Worm (Caenorhabditis elegans) whole organism, late embryonic: ENCODE data around the gene sdc-1.
A peak's percentile ranks its signal among the peaks of the same experiment; 100 is the strongest.

Source experiments
- C08G9.2 ChIP-seq: sonication (generic microtip); optimal IDR thresholded peaks from 2 replicates; lab custom pipeline; 2016; ENCODE audit warnings: mild to moderate bottlenecking, missing genetic modification characterization, moderate library complexity, missing compliant biosample characterization
- C38D4.7 ChIP-seq: fragments of 200-800 bp; sonication (Bioruptor generic); optimal IDR thresholded peaks from 2 replicates; lab custom pipeline; 2018; ENCODE audit warnings: mild to moderate bottlenecking, missing genetic modification characterization, moderate library complexity, missing compliant biosample characterization
- Y22D7AL.16 ChIP-seq: sonication (generic microtip); optimal IDR thresholded peaks from 2 replicates; lab custom pipeline; 2016; ENCODE audit warnings: missing genetic modification characterization, missing compliant biosample characterization
- ahr-1 ChIP-seq: sonication (generic microtip); optimal IDR thresholded peaks from 2 replicates; lab custom pipeline; 2016; ENCODE audit warnings: missing genetic modification characterization, missing compliant biosample characterization
- ama-1 ChIP-seq: fragments of 150-350 bp; optimal IDR thresholded peaks from 2 replicates; lab custom pipeline; 2014
- ceh-22 ChIP-seq: sonication (generic microtip); optimal IDR thresholded peaks from 2 replicates; lab custom pipeline; 2017; ENCODE audit warnings: missing biosample characterization, missing genetic modification characterization
- ceh-31 ChIP-seq: sonication (generic microtip); optimal IDR thresholded peaks from 2 replicates; lab custom pipeline; 2016; ENCODE audit warnings: missing genetic modification characterization, missing compliant biosample characterization
- ceh-34 ChIP-seq: sonication (generic microtip); optimal IDR thresholded peaks from 2 replicates; lab custom pipeline; 2016; ENCODE audit warnings: mild to moderate bottlenecking, missing genetic modification characterization, missing compliant biosample characterization
- ceh-45 ChIP-seq: fragments of 200-800 bp; sonication (Bioruptor generic); IDR thresholded peaks from 2 replicates; pipeline ENCODE4 v1.3.6; 2022; ENCODE audit warnings: missing genetic modification reagents, missing genetic modification characterization, missing compliant biosample characterization
- ceh-6 ChIP-seq: fragments of 200-800 bp; sonication (Bioruptor generic); optimal IDR thresholded peaks from 2 replicates; lab custom pipeline; 2018; ENCODE audit warnings: mild to moderate bottlenecking, missing genetic modification characterization, missing compliant biosample characterization
- che-1 ChIP-seq: sonication (generic microtip); optimal IDR thresholded peaks from 2 replicates; lab custom pipeline; 2016; ENCODE audit warnings: mild to moderate bottlenecking, missing genetic modification characterization, missing compliant biosample characterization
- dve-1 ChIP-seq: sonication (generic microtip); optimal IDR thresholded peaks from 2 replicates; lab custom pipeline; 2017; ENCODE audit warnings: antibody characterized with exemption, mild to moderate bottlenecking, missing genetic modification characterization, missing compliant biosample characterization
- elt-2 ChIP-seq: sonication (generic microtip); optimal IDR thresholded peaks from 2 replicates; lab custom pipeline; 2016; ENCODE audit warnings: missing genetic modification reagents, missing genetic modification characterization, missing compliant biosample characterization
- ets-4 ChIP-seq: sonication (generic microtip); optimal IDR thresholded peaks from 2 replicates; lab custom pipeline; 2016; ENCODE audit warnings: missing genetic modification characterization, missing compliant biosample characterization
- eyg-1 ChIP-seq: sonication (generic microtip); optimal IDR thresholded peaks from 2 replicates; lab custom pipeline; 2016; ENCODE audit warnings: missing genotype, missing genetic modification characterization, missing compliant biosample characterization
- fax-1 ChIP-seq: sonication (generic microtip); optimal IDR thresholded peaks from 2 replicates; lab custom pipeline; 2016; ENCODE audit warnings: missing genotype, missing genetic modification characterization, missing compliant biosample characterization
- fkh-10 ChIP-seq: fragments of 150-350 bp; optimal IDR thresholded peaks from 2 replicates; lab custom pipeline; 2014; ENCODE audit warnings: missing biosample characterization, missing genetic modification reagents, missing genetic modification characterization
- fkh-6 ChIP-seq: sonication (generic microtip); optimal IDR thresholded peaks from 2 replicates; lab custom pipeline; 2016; ENCODE audit warnings: missing genetic modification characterization, missing compliant biosample characterization
- gmeb-2 ChIP-seq: sonication (generic microtip); optimal IDR thresholded peaks from 2 replicates; lab custom pipeline; 2016; ENCODE audit warnings: missing genetic modification characterization, inconsistent platforms, missing compliant biosample characterization
- hlh-13 ChIP-seq: fragments of 200-800 bp; sonication (Bioruptor generic); optimal IDR thresholded peaks from 2 replicates; lab custom pipeline; 2018; ENCODE audit warnings: mild to moderate bottlenecking, missing genetic modification characterization, missing compliant biosample characterization
- hlh-30 ChIP-seq: sonication (generic microtip); optimal IDR thresholded peaks from 2 replicates; lab custom pipeline; 2017; ENCODE audit warnings: antibody characterized with exemption, missing genetic modification characterization, missing compliant biosample characterization; ENCODE audit not compliant: insufficient read depth
- hlh-6 ChIP-seq: sonication (generic microtip); optimal IDR thresholded peaks from 2 replicates; lab custom pipeline; 2016; ENCODE audit warnings: missing genotype, missing genetic modification characterization, missing compliant biosample characterization
- lin-11 ChIP-seq: fragments of 200-800 bp; sonication (Bioruptor generic); optimal IDR thresholded peaks from 2 replicates; lab custom pipeline; 2018; ENCODE audit warnings: mild to moderate bottlenecking, missing genetic modification characterization, missing compliant biosample characterization
- madf-2 ChIP-seq: sonication (generic microtip); optimal IDR thresholded peaks from 2 replicates; lab custom pipeline; 2017; ENCODE audit warnings: missing genetic modification characterization, missing compliant biosample characterization
- mec-3 ChIP-seq: sonication (generic microtip); optimal IDR thresholded peaks from 2 replicates; lab custom pipeline; 2016; ENCODE audit warnings: borderline replicate concordance, missing genetic modification characterization, missing compliant biosample characterization
- nfya-1 ChIP-seq: sonication (generic microtip); optimal IDR thresholded peaks from 2 replicates; lab custom pipeline; 2017; ENCODE audit warnings: missing genetic modification characterization, mild to moderate bottlenecking, missing compliant biosample characterization, antibody characterized with exemption, moderate library complexity
- odd-2 ChIP-seq: sonication (generic microtip); optimal IDR thresholded peaks from 2 replicates; lab custom pipeline; 2017; ENCODE audit warnings: antibody characterized with exemption, mild to moderate bottlenecking, missing genetic modification characterization, missing compliant biosample characterization
- pag-3 ChIP-seq: sonication (generic microtip); optimal IDR thresholded peaks from 2 replicates; lab custom pipeline; 2016; ENCODE audit warnings: missing compliant biosample characterization, missing genetic modification characterization, borderline replicate concordance
- pat-9 ChIP-seq: fragments of 200-800 bp; sonication (Bioruptor generic); optimal IDR thresholded peaks from 2 replicates; lab custom pipeline; 2018; ENCODE audit warnings: mild to moderate bottlenecking, missing genetic modification characterization, moderate library complexity, missing compliant biosample characterization
- pax-1 ChIP-seq: fragments of 150-350 bp; optimal IDR thresholded peaks from 2 replicates; lab custom pipeline; 2014; ENCODE audit warnings: missing biosample characterization, missing genetic modification characterization
- pha-2 ChIP-seq: sonication (generic microtip); optimal IDR thresholded peaks from 2 replicates; lab custom pipeline; 2017; ENCODE audit warnings: mild to moderate bottlenecking, missing genetic modification characterization, missing compliant biosample characterization
- pqm-1 ChIP-seq: sonication (generic microtip); optimal IDR thresholded peaks from 2 replicates; lab custom pipeline; 2016; ENCODE audit warnings: missing genetic modification characterization, missing compliant biosample characterization
- pros-1 ChIP-seq: fragments of 150-350 bp; optimal IDR thresholded peaks from 2 replicates; lab custom pipeline; 2014; ENCODE audit warnings: missing biosample characterization, missing genetic modification reagents, missing genetic modification characterization
- rnt-1 ChIP-seq: sonication (generic microtip); optimal IDR thresholded peaks from 2 replicates; lab custom pipeline; 2016; ENCODE audit warnings: missing genetic modification characterization, missing compliant biosample characterization
- sdc-2 ChIP-seq: sonication (generic microtip); optimal IDR thresholded peaks from 2 replicates; lab custom pipeline; 2016; ENCODE audit warnings: missing genotype, missing genetic modification characterization, missing compliant biosample characterization
- sox-4 ChIP-seq: sonication (generic microtip); optimal IDR thresholded peaks from 2 replicates; lab custom pipeline; 2017; ENCODE audit warnings: mild to moderate bottlenecking, missing genetic modification characterization, inconsistent platforms, missing compliant biosample characterization
- syd-9 ChIP-seq: sonication (generic microtip); optimal IDR thresholded peaks from 2 replicates; lab custom pipeline; 2016; ENCODE audit warnings: mild to moderate bottlenecking, missing genetic modification characterization, moderate library complexity, missing compliant biosample characterization
- tbx-2 ChIP-seq: sonication (generic microtip); optimal IDR thresholded peaks from 2 replicates; lab custom pipeline; 2016; ENCODE audit warnings: missing genetic modification characterization, missing compliant biosample characterization
- tbx-7 ChIP-seq: sonication (generic microtip); optimal IDR thresholded peaks from 2 replicates; lab custom pipeline; 2016; ENCODE audit warnings: missing genotype, missing genetic modification characterization, missing compliant biosample characterization
- ttx-3 ChIP-seq: sonication (generic microtip); optimal IDR thresholded peaks from 2 replicates; lab custom pipeline; 2016; ENCODE audit warnings: missing genetic modification reagents, missing genetic modification characterization, missing compliant biosample characterization
- unc-3 ChIP-seq, 2 experiments: fragments of 200-800 bp in 1 of 2; sonication (Bioruptor generic) in 1 of 2; sonication (generic microtip) in 1 of 2; conservative IDR thresholded peaks in 1 of 2; optimal IDR thresholded peaks in 1 of 2; 2 replicates each; pipeline versions ENCODE4 v1.3.6 to Lab custom; 2016 to 2022; ENCODE audit warnings: missing compliant biosample characterization in 2 of 2, missing genetic modification characterization in 2 of 2, missing genetic modification reagents in 1 of 2
- unc-42 ChIP-seq: sonication (generic microtip); optimal IDR thresholded peaks from 2 replicates; lab custom pipeline; 2016; ENCODE audit warnings: missing genotype, missing genetic modification characterization, missing compliant biosample characterization
- unc-55 ChIP-seq: sonication (generic microtip); optimal IDR thresholded peaks from 2 replicates; lab custom pipeline; 2017; ENCODE audit warnings: missing biosample characterization, missing genetic modification reagents, missing genetic modification characterization
- zip-5 ChIP-seq: sonication (generic microtip); optimal IDR thresholded peaks from 2 replicates; lab custom pipeline; 2016; ENCODE audit warnings: missing genetic modification characterization, missing compliant biosample characterization

sdc-1 gene

ce11 chrX:16290536-16290935 is 15.0 kb downstream of the sdc-1 start:
- TF ChIP-seq C38D4.7 (GFP tag; lab: Kevin White, UChicago) (no peak), lin-11 (tag; lab: Kevin White, UChicago) (no peak), ceh-22 (tag; lab: Kevin White, UChicago) (no peak), dve-1 (tag; lab: Kevin White, UChicago) (no peak), ahr-1 (no peak), zip-5 (tag; lab: Kevin White, UChicago) (no peak), syd-9 (tag; lab: Kevin White, UChicago) (no peak), fkh-10 (GFP tag; lab: Kevin White, UChicago) (no peak)

DNA sequence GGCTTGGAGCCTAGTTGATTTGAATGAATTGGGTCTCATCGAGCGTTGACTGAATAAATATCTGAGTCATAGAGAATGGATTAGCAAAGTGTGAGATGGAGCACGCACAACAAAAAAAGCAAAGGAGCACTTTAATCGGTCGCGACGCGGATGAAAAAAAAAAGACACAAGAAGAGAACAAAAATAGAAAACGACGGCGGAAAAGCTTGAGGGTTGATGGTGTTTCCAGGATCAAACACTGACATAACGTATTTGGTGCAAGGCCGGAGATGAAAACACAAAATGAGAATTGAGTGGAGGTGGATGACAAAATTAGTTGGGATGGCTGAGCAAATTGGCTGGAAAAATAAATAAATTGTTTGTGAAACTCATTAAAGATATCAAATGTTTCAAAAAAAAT is 17.4 kb downstream of the sdc-1 start, which contains the start of gene F52E10.4:
TSS of gene F52E10.4 (minus strand) at position 101 of the 400 bp plus-strand sequence.
- TF ChIP-seq ceh-31 (tag; lab: Kevin White, UChicago) = no peak

DNA sequence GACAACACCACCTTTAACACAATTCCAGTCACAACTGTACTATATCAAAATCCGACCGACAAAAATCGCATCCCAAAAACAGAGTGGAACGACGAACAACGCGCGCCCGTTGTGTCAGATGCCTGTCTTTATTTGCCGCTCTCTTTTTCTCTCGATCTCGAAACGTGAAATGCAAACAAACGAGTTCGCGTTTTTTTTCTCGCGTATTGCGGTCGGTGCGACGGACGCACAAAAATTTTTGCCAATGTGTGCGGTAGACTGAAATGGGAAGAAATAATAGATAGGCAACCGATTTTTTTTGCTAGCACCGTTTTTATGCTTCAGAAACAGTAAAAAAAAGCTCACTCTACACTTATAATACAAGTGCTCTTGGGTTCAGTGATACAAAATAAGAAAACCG is 21.6 kb downstream of the sdc-1 start:
- TF ChIP-seq ahr-1 (no peak), lin-11 (tag; lab: Kevin White, UChicago) (no peak), hlh-13 (no peak), gmeb-2 (no peak), sdc-2 (tag; lab: Kevin White, UChicago) (no peak), elt-2 (tag; lab: Kevin White, UChicago) (no peak), pha-2 (tag; lab: Kevin White, UChicago) (no peak), pax-1 (tag; lab: Kevin White, UChicago) (no peak), nfya-1 (no peak), zip-5 (tag; lab: Kevin White, UChicago) (no peak), ceh-34 (no peak), C38D4.7 (GFP tag; lab: Kevin White, UChicago) (no peak), che-1 (tag; lab: Kevin White, UChicago) (no peak), ama-1 (no peak), pros-1 (no peak), ceh-31 (tag; lab: Kevin White, UChicago) (no peak), ceh-45 (GFP tag; lab: Robert Waterston, UW) (no peak), ceh-22 (tag; lab: Kevin White, UChicago) (no peak), unc-3 (GFP tag; conservative IDR thresholded peaks at IDR 0.05; lab: Robert Waterston, UW) (no peak), unc-3 (tag; optimal IDR thresholded peaks at IDR 0.05; lab: Kevin White, UChicago) (no peak), ceh-6 (GFP tag; lab: Kevin White, UChicago) (no peak)

ce11 chrX:16298173-16298572 is 22.6 kb downstream of the sdc-1 start:
- TF ChIP-seq mec-3 (tag; lab: Kevin White, UChicago) (no peak), C38D4.7 (GFP tag; lab: Kevin White, UChicago) (peak; percentile 7), hlh-6 (tag; lab: Kevin White, UChicago) (no peak), unc-55 (no peak), Y22D7AL.16 (no peak), tbx-2 (tag; lab: Kevin White, UChicago) (no peak), zip-5 (tag; lab: Kevin White, UChicago) (no peak), ets-4 (tag; lab: Kevin White, UChicago) (peak; percentile 16), hlh-13 (no peak), dve-1 (tag; lab: Kevin White, UChicago) (no peak), sdc-2 (tag; lab: Kevin White, UChicago) (peak; percentile 87), ama-1 (no peak), pag-3 (no peak), fkh-6 (tag; lab: Kevin White, UChicago) (no peak), pqm-1 (tag; lab: Kevin White, UChicago) (no peak), pat-9 (tag; lab: Kevin White, UChicago) (no peak), eyg-1 (tag; lab: Kevin White, UChicago) (no peak), ttx-3 (tag; lab: Kevin White, UChicago) (no peak), unc-42 (tag; lab: Kevin White, UChicago) (peak; percentile 24), sox-4 (peak; percentile 14), tbx-7 (tag; lab: Kevin White, UChicago) (no peak), C08G9.2 (tag; lab: Kevin White, UChicago) (peak; percentile 17), lin-11 (tag; lab: Kevin White, UChicago) (peak; percentile 8), unc-3 (GFP tag; conservative IDR thresholded peaks at IDR 0.05; lab: Robert Waterston, UW) (no peak), unc-3 (tag; optimal IDR thresholded peaks at IDR 0.05; lab: Kevin White, UChicago) (no peak), odd-2 (tag; lab: Kevin White, UChicago) (no peak), fax-1 (peak; percentile 26), ceh-34 (peak; percentile 25), hlh-30 (tag; lab: Kevin White, UChicago) (no peak), pax-1 (tag; lab: Kevin White, UChicago) (no peak), madf-2 (tag; lab: Kevin White, UChicago) (no peak), rnt-1 (tag; lab: Kevin White, UChicago) (no peak), ceh-22 (tag; lab: Kevin White, UChicago) (no peak)
